Fruit fly (Drosophila melanogaster) whole organism, wandering third instar larva: ENCODE data around the gene CG13074.

Experiments used
- Abd-B ChIP-seq: fragments of >200 bp; optimal IDR thresholded peaks from 2 replicates; lab custom pipeline; 2017; ENCODE audit warnings: missing biosample characterization, missing genetic modification characterization
- CG32264 ChIP-seq: fragments of 200-800 bp; sonication (Bioruptor generic); optimal IDR thresholded peaks from 2 replicates; lab custom pipeline; 2016; ENCODE audit warnings: missing biosample characterization, missing genetic modification characterization
- CG9705 ChIP-seq: fragments of 200-800 bp; sonication (Bioruptor generic); optimal IDR thresholded peaks from 2 replicates; lab custom pipeline; 2018; ENCODE audit warnings: missing biosample characterization, mild to moderate bottlenecking, missing genetic modification characterization
- CrebA ChIP-seq: fragments of 200-800 bp; sonication (Bioruptor generic); optimal IDR thresholded peaks from 2 replicates; lab custom pipeline; 2016; ENCODE audit warnings: missing biosample characterization, mild to moderate bottlenecking, missing genetic modification characterization, borderline replicate concordance
- Dfd ChIP-seq: fragments of >200 bp; optimal IDR thresholded peaks from 2 replicates; lab custom pipeline; 2017; ENCODE audit warnings: missing biosample characterization, missing genetic modification characterization
- Dif ChIP-seq: fragments of 200-275, 200-300 bp; sonication (Bioruptor generic); optimal IDR thresholded peaks from 2 replicates; lab custom pipeline; 2018; ENCODE audit warnings: missing biosample characterization, missing genetic modification characterization; ENCODE audit not compliant: partially characterized antibody
- GATAd ChIP-seq: sonication (Bioruptor generic); optimal IDR thresholded peaks from 2 replicates; lab custom pipeline; 2016; ENCODE audit warnings: missing biosample characterization, missing genetic modification characterization
- HLH106 ChIP-seq: fragments of 200-800 bp; optimal IDR thresholded peaks from 3 replicates; lab custom pipeline; 2019; ENCODE audit warnings: missing biosample characterization, mild to moderate bottlenecking, missing genetic modification characterization, moderate library complexity
- Hnf4 ChIP-seq: fragments of 200-800 bp; sonication (Bioruptor generic); optimal IDR thresholded peaks from 2 replicates; lab custom pipeline; 2016; ENCODE audit warnings: missing biosample characterization, mild to moderate bottlenecking, missing genetic modification characterization
- Hr78 ChIP-seq: fragments of >200 bp; optimal IDR thresholded peaks from 2 replicates; lab custom pipeline; 2017; ENCODE audit warnings: missing biosample characterization, missing genetic modification characterization
- Hr83 ChIP-seq: fragments of 200-300 bp; sonication (Bioruptor generic); optimal IDR thresholded peaks from 2 replicates; lab custom pipeline; 2016; ENCODE audit warnings: missing biosample characterization, mild to moderate bottlenecking, missing genetic modification characterization, moderate library complexity; ENCODE audit not compliant: poor library complexity, severe bottlenecking
- Jra ChIP-seq: sonication (Bioruptor generic); optimal IDR thresholded peaks from 2 replicates; lab custom pipeline; 2016; ENCODE audit warnings: missing biosample characterization, missing genetic modification characterization
- Mio ChIP-seq: sonication (Bioruptor generic); optimal IDR thresholded peaks from 2 replicates; lab custom pipeline; 2016; ENCODE audit warnings: missing biosample characterization, missing genetic modification characterization
- Myc ChIP-seq: fragments of >200 bp; optimal IDR thresholded peaks from 2 replicates; lab custom pipeline; 2017
- N ChIP-seq: fragments of >200 bp; optimal IDR thresholded peaks from 2 replicates; lab custom pipeline; 2018; ENCODE audit warnings: missing biosample characterization, missing external identifiers, missing genetic modification characterization
- OdsH ChIP-seq: fragments of 200-800 bp; sonication (Bioruptor generic); optimal IDR thresholded peaks from 2 replicates; lab custom pipeline; 2016; ENCODE audit warnings: missing biosample characterization, mild to moderate bottlenecking, missing genetic modification characterization
- Rel ChIP-seq, 2 experiments: fragments of 200-800 bp; sonication (Bioruptor generic) in 1 of 2; optimal IDR thresholded peaks; 2 replicates in 1 of 2; 3 replicates in 1 of 2; lab custom pipeline; 2016 to 2019; ENCODE audit warnings: mild to moderate bottlenecking in 2 of 2, missing biosample characterization in 2 of 2, missing genetic modification characterization in 2 of 2, moderate library complexity in 1 of 2
- Sp1 ChIP-seq: fragments of 200-800 bp; sonication (Bioruptor generic); optimal IDR thresholded peaks from 3 replicates; lab custom pipeline; 2019; ENCODE audit warnings: missing biosample characterization, mild to moderate bottlenecking, missing genetic modification characterization, moderate library complexity
- Vsx2 ChIP-seq: fragments of 200-300, 225-300 bp; sonication (Bioruptor generic); optimal IDR thresholded peaks from 2 replicates; lab custom pipeline; 2018; ENCODE audit warnings: missing biosample characterization, missing genetic modification characterization; ENCODE audit not compliant: partially characterized antibody
- br ChIP-seq: fragments of 200-800 bp; sonication (Bioruptor generic); optimal IDR thresholded peaks from 2 replicates; lab custom pipeline; 2016; ENCODE audit warnings: missing biosample characterization, missing genetic modification characterization
- brk ChIP-seq: fragments of 200-800 bp; sonication (Bioruptor generic); optimal IDR thresholded peaks from 2 replicates; lab custom pipeline; 2016; ENCODE audit warnings: missing biosample characterization, mild to moderate bottlenecking, missing genetic modification characterization
- dl ChIP-seq, 2 experiments: fragments of 175-275, 200-275 bp in 1 of 2; fragments of 200-275 bp in 1 of 2; sonication (Bioruptor generic); optimal IDR thresholded peaks; lab custom pipeline; 2018; ENCODE audit warnings: mild to moderate bottlenecking in 2 of 2, missing biosample characterization in 2 of 2, missing genetic modification characterization in 2 of 2, moderate library complexity in 2 of 2; ENCODE audit not compliant: partially characterized antibody in 2 of 2, insufficient read depth in 1 of 2
- dmrt93B ChIP-seq: fragments of 200-800 bp; sonication (Bioruptor generic); optimal IDR thresholded peaks from 2 replicates; lab custom pipeline; 2018; ENCODE audit warnings: missing biosample characterization, mild to moderate bottlenecking, missing genetic modification characterization
- dsf ChIP-seq: sonication (Bioruptor generic); optimal IDR thresholded peaks from 2 replicates; lab custom pipeline; 2016; ENCODE audit warnings: missing biosample characterization, missing genetic modification characterization, borderline replicate concordance
- ey ChIP-seq: fragments of 200-800 bp; sonication (Bioruptor generic); optimal IDR thresholded peaks from 2 replicates; lab custom pipeline; 2016; ENCODE audit warnings: missing biosample characterization, missing genetic modification characterization
- foxo ChIP-seq, 2 experiments: fragments of 200-800 bp; sonication (Bioruptor generic); optimal IDR thresholded peaks; 2 replicates in 1 of 2; 3 replicates in 1 of 2; lab custom pipeline; 2016 to 2017; ENCODE audit warnings: missing biosample characterization in 2 of 2, missing genetic modification characterization in 2 of 2
- fru ChIP-seq: fragments of 200-800 bp; sonication (Bioruptor generic); optimal IDR thresholded peaks from 3 replicates; lab custom pipeline; 2016; ENCODE audit warnings: missing biosample characterization, mild to moderate bottlenecking, missing genetic modification characterization
- h ChIP-seq: fragments of 200-800 bp; sonication (Bioruptor generic); optimal IDR thresholded peaks from 3 replicates; lab custom pipeline; 2016; ENCODE audit warnings: missing biosample characterization, mild to moderate bottlenecking, missing genetic modification characterization
- jim ChIP-seq: fragments of 175-275, 200-325 bp; sonication (Bioruptor generic); optimal IDR thresholded peaks from 2 replicates; lab custom pipeline; 2016; ENCODE audit warnings: missing biosample characterization, mild to moderate bottlenecking, missing genetic modification characterization
- lola ChIP-seq: fragments of >200 bp; optimal IDR thresholded peaks from 2 replicates; lab custom pipeline; 2017; ENCODE audit warnings: missing biosample characterization, missing genetic modification characterization
- pan ChIP-seq: fragments of >200 bp; optimal IDR thresholded peaks from 2 replicates; lab custom pipeline; 2017
- psq ChIP-seq: fragments of 200-800 bp; sonication (Bioruptor generic); optimal IDR thresholded peaks from 3 replicates; lab custom pipeline; 2017; ENCODE audit warnings: missing biosample characterization, mild to moderate bottlenecking, missing genetic modification characterization, moderate library complexity
- rgr ChIP-seq: fragments of 200-800 bp; sonication (Bioruptor generic); optimal IDR thresholded peaks from 3 replicates; lab custom pipeline; 2016; ENCODE audit warnings: missing biosample characterization, mild to moderate bottlenecking, missing genetic modification characterization
- sage ChIP-seq: fragments of 200-800 bp; sonication (Bioruptor generic); optimal IDR thresholded peaks from 2 replicates; lab custom pipeline; 2016; ENCODE audit warnings: missing biosample characterization, mild to moderate bottlenecking, missing genetic modification characterization
- sv ChIP-seq: fragments of 200-800 bp; sonication (Bioruptor generic); optimal IDR thresholded peaks from 3 replicates; lab custom pipeline; 2016; ENCODE audit warnings: missing biosample characterization, missing genetic modification characterization
- tai ChIP-seq: sonication (Bioruptor generic); optimal IDR thresholded peaks from 2 replicates; lab custom pipeline; 2016; ENCODE audit warnings: missing biosample characterization, missing genetic modification characterization
- usp ChIP-seq: fragments of >200 bp; optimal IDR thresholded peaks from 2 replicates; lab custom pipeline; 2017; ENCODE audit warnings: missing biosample characterization, missing genetic modification characterization
- woc ChIP-seq: sonication (Bioruptor generic); optimal IDR thresholded peaks from 2 replicates; lab custom pipeline; 2016; ENCODE audit warnings: missing biosample characterization, mild to moderate bottlenecking, missing genetic modification characterization

Gene CG13074

DNA sequence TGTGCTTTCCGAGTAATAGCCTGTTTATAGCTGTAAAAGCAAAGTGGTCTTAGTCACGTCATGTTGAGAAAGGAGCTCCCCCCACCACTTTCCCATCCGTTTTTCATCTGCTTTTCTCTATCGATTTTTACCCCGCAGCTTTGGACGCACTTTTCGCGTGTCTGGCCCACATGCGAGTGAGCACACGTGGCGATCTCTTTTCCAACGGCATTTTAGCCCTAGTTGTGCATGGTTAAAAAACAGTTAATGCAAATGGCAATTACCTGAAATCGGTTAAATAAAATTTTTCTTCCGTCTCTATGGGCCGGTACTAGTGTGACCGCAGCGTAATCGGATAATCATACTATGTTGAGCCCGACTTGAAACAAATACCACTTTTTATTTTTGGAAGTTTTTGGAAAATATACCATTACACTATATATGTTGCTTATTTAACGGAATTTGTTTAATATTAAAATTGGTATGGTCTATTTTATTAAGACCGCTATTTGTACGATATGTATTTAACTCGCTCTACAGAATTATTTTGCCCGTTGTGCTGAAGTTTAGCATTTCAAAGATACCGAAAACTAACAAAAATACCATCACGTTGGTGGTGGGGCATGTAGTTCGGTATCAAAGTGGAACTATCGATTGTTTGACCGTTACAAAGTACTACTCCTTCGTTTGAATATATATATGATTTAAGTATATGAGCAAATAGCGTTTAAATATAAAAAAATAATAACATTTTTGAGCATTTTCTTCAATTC, 15.0 kb upstream of the CG13074 start, which contains the start of gene Zn72D:
Gene Zn72D, minus strand, starts transcription at position 558 of the 752 bp plus-strand sequence.
- TF ChIP-seq rgr (GFP tag; lab: Kevin White, UChicago) (peak; percentile 6), dmrt93B (GFP tag; lab: Kevin White, UChicago) (no peak)

DNA sequence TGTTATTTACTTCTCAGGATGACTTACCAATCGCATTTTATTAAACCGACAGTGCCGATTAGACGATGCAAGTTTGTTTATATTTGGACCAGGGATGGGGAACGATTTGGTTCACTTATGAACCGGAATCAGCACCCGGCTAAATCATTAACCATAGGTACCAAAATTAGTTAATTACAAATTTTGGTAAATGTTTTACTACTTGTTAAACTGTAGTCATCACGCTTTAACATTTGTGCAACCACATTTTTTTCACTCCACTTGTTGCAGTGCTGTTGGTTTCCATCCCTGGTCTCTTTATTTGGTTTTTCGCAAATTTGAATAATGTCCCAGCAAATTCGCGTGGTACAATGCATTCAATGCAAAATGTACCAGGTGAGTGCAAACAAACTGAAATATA, 8.2 kb upstream of the CG13074 start, which contains the start of the genes IntS9 and CG43295:
Gene IntS9, minus strand, starts transcription at position 100 of the 400 bp plus-strand sequence.
Gene CG43295, plus strand, starts transcription at position 325 of the 400 bp plus-strand sequence.
- TF ChIP-seq pan (lab: Kevin White, UChicago), result no peak
- peak; percentile 40 for TF ChIP-seq CG32264 (GFP tag; lab: Kevin White, UChicago)
- peak; percentile 92 for TF ChIP-seq ey (GFP tag; lab: Kevin White, UChicago)
- TF ChIP-seq brk, result no peak
- TF ChIP-seq Hnf4 (GFP tag; lab: Kevin White, UChicago), result no peak
- no peak for TF ChIP-seq h (GFP tag; lab: Kevin White, UChicago)
- TF ChIP-seq foxo (GFP tag; optimal IDR thresholded peaks at IDR 0.05; lab: Kevin White, UChicago), result peak; percentile 66 to 94
- TF ChIP-seq sv (GFP tag; lab: Kevin White, UChicago), result peak; percentile 88
- TF ChIP-seq HLH106 (tag; lab: Kevin White, UChicago), result peak; percentile 79
- TF ChIP-seq Hr78 (GFP tag; lab: Kevin White, UChicago), result no peak
- peak; percentile 32 for TF ChIP-seq Mio
- no peak for TF ChIP-seq Jra (GFP tag; lab: Kevin White, UChicago)
- TF ChIP-seq Myc, result peak; percentile 57
- no peak for TF ChIP-seq dmrt93B (GFP tag; lab: Kevin White, UChicago)
- peak; percentile 91 for TF ChIP-seq br
- TF ChIP-seq GATAd (GFP tag; lab: Kevin White, UChicago), result peak; percentile 84
- no peak for TF ChIP-seq woc (GFP tag; lab: Kevin White, UChicago)
- no peak for TF ChIP-seq CG9705
- no peak for TF ChIP-seq dsf (GFP tag; lab: Kevin White, UChicago)
- TF ChIP-seq tai (GFP tag; lab: Kevin White, UChicago), result no peak
- TF ChIP-seq N, result no peak
- no peak for TF ChIP-seq Sp1 (GFP tag; lab: Kevin White, UChicago)
- TF ChIP-seq usp (GFP tag; lab: Kevin White, UChicago), result no peak
- no peak for TF ChIP-seq lola
- TF ChIP-seq Rel (GFP tag; optimal IDR thresholded peaks at IDR 0.05; lab: Kevin White, UChicago), result no peak
- TF ChIP-seq Rel (tag; optimal IDR thresholded peaks at IDR 0.05; lab: Kevin White, UChicago), result no peak
- no peak for TF ChIP-seq jim
- TF ChIP-seq Vsx2 (GFP tag; lab: Kevin White, UChicago), result no peak
- TF ChIP-seq dl (GFP tag; optimal IDR thresholded peaks at IDR 0.05; lab: Kevin White, UChicago; ENCODE audit: insufficient read depth in 1 of 2, partially characterized antibody in 2 of 2), result no peak
- peak; percentile 70 for TF ChIP-seq Hr83 (GFP tag; lab: Kevin White, UChicago)
- no peak for TF ChIP-seq fru (GFP tag; lab: Kevin White, UChicago)
- TF ChIP-seq sage, result no peak
- TF ChIP-seq Abd-B (GFP tag; lab: Kevin White, UChicago), result no peak
- no peak for TF ChIP-seq CrebA (GFP tag; lab: Kevin White, UChicago)
- no peak for TF ChIP-seq Dfd (GFP tag; lab: Kevin White, UChicago)
- TF ChIP-seq OdsH (GFP tag; lab: Kevin White, UChicago), result peak; percentile 89
- peak; percentile 74 for TF ChIP-seq psq
- TF ChIP-seq Dif (GFP tag; lab: Kevin White, UChicago), result no peak
- TF ChIP-seq rgr (GFP tag; lab: Kevin White, UChicago), result no peak
